Fruit fly (Drosophila melanogaster) whole organism, adult: ENCODE measurements around the gene CG13471.

Source experiments
- CG11617 ChIP-seq: fragments of 200-800 bp; sonication (Bioruptor generic); optimal IDR thresholded peaks from 2 replicates; lab custom pipeline; 2017; ENCODE audit warnings: mild to moderate bottlenecking, missing biosample characterization, missing genetic modification reagents, missing genetic modification characterization
- CG12768 ChIP-seq: fragments of 200-800 bp; sonication (Bioruptor generic); optimal IDR thresholded peaks from 2 replicates; lab custom pipeline; 2017; ENCODE audit warnings: missing biosample characterization, missing genetic modification characterization, mild to moderate bottlenecking, moderate library complexity, missing genetic modification reagents
- CG14711 ChIP-seq: fragments of 200-800 bp; sonication (Bioruptor generic); optimal IDR thresholded peaks from 2 replicates; lab custom pipeline; 2018; ENCODE audit warnings: missing biosample characterization, mild to moderate bottlenecking, missing genetic modification characterization, moderate library complexity
- CG33017 ChIP-seq: fragments of 200-800 bp; sonication (Bioruptor generic); optimal IDR thresholded peaks from 2 replicates; lab custom pipeline; 2018; ENCODE audit warnings: missing biosample characterization, mild to moderate bottlenecking, missing genetic modification characterization, moderate library complexity
- CG7045 ChIP-seq: fragments of 200-800 bp; sonication (Bioruptor generic); optimal IDR thresholded peaks from 2 replicates; lab custom pipeline; 2017; ENCODE audit warnings: missing biosample characterization, mild to moderate bottlenecking, missing genetic modification characterization
- Crg-1 ChIP-seq: fragments of 200-800 bp; sonication (Bioruptor generic); optimal IDR thresholded peaks from 2 replicates; lab custom pipeline; 2016; ENCODE audit warnings: missing biosample characterization, missing genetic modification characterization
- Hr96 ChIP-seq: fragments of 200-800 bp; sonication (Bioruptor generic); optimal IDR thresholded peaks from 2 replicates; lab custom pipeline; 2016; ENCODE audit warnings: missing biosample characterization, missing genetic modification characterization
- cic ChIP-seq: fragments of 200-800 bp; sonication (Bioruptor generic); optimal IDR thresholded peaks from 2 replicates; lab custom pipeline; 2017; ENCODE audit warnings: missing biosample characterization, mild to moderate bottlenecking, missing genetic modification characterization, moderate library complexity
- cnc ChIP-seq, 2 experiments: fragments of >200 bp; optimal IDR thresholded peaks; 2 replicates each; lab custom pipeline; 2017
- kay ChIP-seq: fragments of 200-800 bp; sonication (Bioruptor generic); peaks from one replicate; lab custom pipeline; 2016; ENCODE audit warnings: missing biosample characterization, missing genetic modification characterization, borderline replicate concordance
- ovo ChIP-seq: fragments of 200-800 bp; sonication (Bioruptor generic); optimal IDR thresholded peaks from 2 replicates; lab custom pipeline; 2016; ENCODE audit warnings: missing biosample characterization, missing genetic modification characterization
- tj ChIP-seq: fragments of 200-800 bp; sonication (Bioruptor generic); optimal IDR thresholded peaks from 3 replicates; lab custom pipeline; 2017; ENCODE audit warnings: missing biosample characterization, mild to moderate bottlenecking, missing genetic modification characterization, moderate library complexity
- toe ChIP-seq: fragments of 200-800 bp; sonication (Bioruptor generic); optimal IDR thresholded peaks from 2 replicates; lab custom pipeline; 2016; ENCODE audit warnings: missing biosample characterization, missing genetic modification characterization

dm6 chr3L:14708053-14708452 lies 25.3 kb downstream of the CG13471 start:
- peak; percentile 2 for TF ChIP-seq toe
- peak; percentile 57 for TF ChIP-seq Crg-1 (GFP tag; lab: Kevin White, UChicago)
- TF ChIP-seq Hr96 (GFP tag; lab: Kevin White, UChicago) = peak; percentile 29
- peak; percentile 75 for TF ChIP-seq kay
- TF ChIP-seq CG14711 (tag; lab: Kevin White, UChicago) = peak; percentile 40
- TF ChIP-seq cic (GFP tag; lab: Kevin White, UChicago) = no peak
- TF ChIP-seq CG33017 (tag; lab: Kevin White, UChicago) = peak; percentile 44
- no peak for TF ChIP-seq cnc (optimal IDR thresholded peaks at IDR 0.05; lab: Kevin White, UChicago)
- peak; percentile 54 for TF ChIP-seq ovo (GFP tag; lab: Kevin White, UChicago)
- TF ChIP-seq CG7045 (GFP tag; lab: Kevin White, UChicago) = peak; percentile 47
- TF ChIP-seq CG12768 (GFP tag; lab: Kevin White, UChicago) = no peak
- no peak for TF ChIP-seq CG11617 (GFP tag; lab: Kevin White, UChicago)
- TF ChIP-seq tj (GFP tag; lab: Kevin White, UChicago) = no peak
